Worm (Caenorhabditis elegans): Measurements from ENCODE around the gene plp-1.

DNA sequence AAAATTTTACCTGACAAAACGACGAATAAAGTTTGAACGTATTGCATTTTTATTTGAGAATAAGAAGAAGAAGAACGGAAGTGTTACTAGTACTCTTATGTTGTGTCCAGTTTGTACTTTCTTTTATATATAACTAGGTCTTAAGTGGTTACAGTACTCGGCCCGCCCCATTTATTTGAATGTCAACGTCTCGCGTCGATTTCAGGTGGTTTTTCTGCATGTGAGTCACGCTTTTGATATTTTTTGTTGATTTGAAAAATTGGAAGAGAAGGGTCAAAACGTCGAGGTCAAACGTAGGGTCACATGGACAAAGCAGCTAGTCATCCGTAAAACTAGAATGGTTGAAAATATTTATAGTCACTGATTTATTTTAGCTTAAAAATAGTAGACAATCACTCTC, 4.2 kb upstream of the plp-1 start, which contains the start of gene F45E4.5:
- no peak for TF ChIP-seq unc-62 (GFP tag; optimal IDR thresholded peaks at IDR 0.05)
- TF ChIP-seq nhr-76 (tag; optimal IDR thresholded peaks at IDR 0.05), result no peak
- no peak for TF ChIP-seq ham-2 (GFP tag; optimal IDR thresholded peaks at IDR 0.05)
- TF ChIP-seq ces-1 (GFP tag; optimal IDR thresholded peaks at IDR 0.05), result no peak
- no peak for TF ChIP-seq lin-13 (tag; optimal IDR thresholded peaks at IDR 0.05)

All from whole organism, mixed stage, embryonic.